Fruit fly (Drosophila melanogaster) whole organism: ENCODE data around the gene CG1774.

Experiments used
- CG8478 ChIP-seq: fragments of >200 bp; optimal IDR thresholded peaks from 2 replicates; lab custom pipeline; 2018; ENCODE audit warnings: inconsistent platforms
- EcR ChIP-seq, 2 experiments: fragments of >200 bp; optimal IDR thresholded peaks; 2 replicates each; lab custom pipeline; 2017; ENCODE audit warnings: missing biosample characterization in 2 of 2, missing genetic modification characterization in 2 of 2, missing genetic modification reagents in 2 of 2
- pan ChIP-seq: fragments of >200 bp; optimal IDR thresholded peaks from 2 replicates; lab custom pipeline; 2017
- psq ChIP-seq: fragments of >200 bp; optimal IDR thresholded peaks from 2 replicates; lab custom pipeline; 2017
- usp ChIP-seq: fragments of >200 bp; optimal IDR thresholded peaks from 2 replicates; lab custom pipeline; 2017; ENCODE audit warnings: missing biosample characterization, missing genetic modification characterization, mixed read lengths

DNA sequence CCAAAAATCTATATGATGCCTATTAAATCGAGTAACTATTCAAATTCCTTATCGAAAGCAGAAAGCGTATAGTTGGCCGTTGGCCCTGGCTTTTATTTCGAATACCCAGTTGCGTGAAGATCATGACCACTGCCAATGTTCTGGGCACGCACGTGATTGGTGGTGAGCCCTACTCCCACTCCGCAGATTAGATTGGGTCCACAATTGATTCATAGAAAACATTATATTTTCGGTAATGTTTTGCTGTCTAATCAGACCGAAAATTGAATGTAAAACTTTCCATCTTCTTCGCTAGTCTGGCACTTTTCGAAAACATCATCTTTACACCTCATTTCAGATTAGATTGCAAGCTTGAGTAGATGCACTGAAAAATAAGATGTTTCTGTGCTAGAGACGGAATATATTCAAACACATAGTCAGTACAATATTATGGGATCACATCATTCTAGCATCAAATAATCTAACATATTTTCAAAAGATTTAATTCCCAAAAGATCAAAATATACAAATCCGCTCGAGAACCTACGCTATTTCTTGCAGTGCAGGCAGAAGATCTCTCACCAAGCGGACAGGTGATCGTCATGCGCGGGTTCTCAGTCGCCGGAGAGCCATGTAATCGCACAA lies at the start of gene CG1774:
- no peak for TF ChIP-seq CG8478 (lab: Kevin White, UChicago)
- no peak for TF ChIP-seq EcR (GFP tag; optimal IDR thresholded peaks at IDR 0.05; lab: Kevin White, UChicago)
- no peak for TF ChIP-seq usp (GFP tag; lab: Kevin White, UChicago)
- no peak for TF ChIP-seq psq (lab: Kevin White, UChicago)
- no peak for TF ChIP-seq pan (lab: Kevin White, UChicago)
